Worm (Caenorhabditis elegans) whole organism, L1 larva: Measurements from ENCODE around the gene pab-2.

Experiments used
- C04F5.9 ChIP-seq: sonication (generic microtip); optimal IDR thresholded peaks from 2 replicates; lab custom pipeline; 2016; ENCODE audit warnings: missing genetic modification characterization, missing compliant biosample characterization
- C16A3.4 ChIP-seq: fragments of 150-350 bp; optimal IDR thresholded peaks from 2 replicates; lab custom pipeline; 2014; ENCODE audit warnings: missing biosample characterization, missing genetic modification characterization
- F16B12.6 ChIP-seq: fragments of 150-350 bp; optimal IDR thresholded peaks from 2 replicates; lab custom pipeline; 2014; ENCODE audit warnings: missing biosample characterization, missing genetic modification characterization
- alr-1 ChIP-seq: fragments of 200-800 bp; sonication (Bioruptor generic); optimal IDR thresholded peaks from 2 replicates; lab custom pipeline; 2018; ENCODE audit warnings: borderline replicate concordance, mild to moderate bottlenecking, missing genetic modification characterization, missing compliant biosample characterization
- aly-2 ChIP-seq: fragments of 150-350 bp; optimal IDR thresholded peaks from 2 replicates; lab custom pipeline; 2014; ENCODE audit warnings: missing biosample characterization, missing genetic modification characterization
- ama-1 ChIP-seq: fragments of 150-350 bp; optimal IDR thresholded peaks from 2 replicates; lab custom pipeline; 2014
- ceh-63 ChIP-seq: fragments of 200-800 bp; sonication (Bioruptor generic); optimal IDR thresholded peaks from 2 replicates; lab custom pipeline; 2018; ENCODE audit warnings: mild to moderate bottlenecking, missing genetic modification characterization, missing compliant biosample characterization
- ceh-8 ChIP-seq: fragments of 200-800 bp; sonication (Bioruptor generic); optimal IDR thresholded peaks from 2 replicates; lab custom pipeline; 2018; ENCODE audit warnings: mild to moderate bottlenecking, missing genetic modification characterization, moderate library complexity, missing compliant biosample characterization
- ceh-88 ChIP-seq: fragments of 200-800 bp; sonication (Bioruptor generic); IDR thresholded peaks from 2 replicates; pipeline ENCODE4 v1.3.6; 2022; ENCODE audit warnings: missing genetic modification characterization, missing compliant biosample characterization
- ces-1 ChIP-seq: fragments of 150-350 bp; optimal IDR thresholded peaks from 2 replicates; lab custom pipeline; 2014; ENCODE audit warnings: missing biosample characterization, missing genetic modification reagents, missing genetic modification characterization
- egl-27 ChIP-seq, 2 experiments: fragments of 150-350 bp in 1 of 2; sonication (generic microtip); optimal IDR thresholded peaks; 3 replicates each; lab custom pipeline; 2017 to 2018; ENCODE audit warnings: missing biosample characterization in 2 of 2, missing genetic modification characterization in 2 of 2, missing genetic modification reagents in 2 of 2
- elt-2 ChIP-seq: sonication (generic microtip); optimal IDR thresholded peaks from 2 replicates; lab custom pipeline; 2016; ENCODE audit warnings: missing genetic modification characterization, mild to moderate bottlenecking, inconsistent platforms, missing compliant biosample characterization, missing genetic modification reagents
- ets-5 ChIP-seq: fragments of 200-800 bp; sonication (Bioruptor generic); IDR thresholded peaks from 2 replicates; pipeline ENCODE4 v1.3.6; 2022; ENCODE audit warnings: missing genetic modification characterization, missing compliant biosample characterization
- fkh-10 ChIP-seq: sonication (generic microtip); optimal IDR thresholded peaks from 2 replicates; lab custom pipeline; 2017; ENCODE audit warnings: missing biosample characterization, missing genetic modification reagents, missing genetic modification characterization
- fos-1 ChIP-seq: fragments of 150-350 bp; optimal IDR thresholded peaks from 2 replicates; lab custom pipeline; 2014; ENCODE audit warnings: missing biosample characterization, missing genetic modification characterization
- grh-1 ChIP-seq: fragments of 200-800 bp; sonication (Bioruptor generic); IDR thresholded peaks from 2 replicates; pipeline ENCODE4 v1.3.6; 2022; ENCODE audit warnings: missing genetic modification reagents, missing genetic modification characterization, missing compliant biosample characterization
- hpl-2 ChIP-seq: fragments of 150-350 bp; optimal IDR thresholded peaks from 2 replicates; lab custom pipeline; 2014; ENCODE audit warnings: missing biosample characterization, missing genetic modification reagents, missing genetic modification characterization
- irx-1 ChIP-seq: sonication (generic microtip); optimal IDR thresholded peaks from 2 replicates; lab custom pipeline; 2016; ENCODE audit warnings: missing genetic modification characterization, missing compliant biosample characterization
- lin-14 ChIP-seq: fragments of 200-800 bp; sonication (Bioruptor generic); optimal IDR thresholded peaks from 2 replicates; lab custom pipeline; 2018; ENCODE audit warnings: mild to moderate bottlenecking, missing genetic modification characterization, moderate library complexity, missing compliant biosample characterization
- lin-15B ChIP-seq: fragments of 150-350 bp; sonication (generic microtip); optimal IDR thresholded peaks from 3 replicates; lab custom pipeline; 2014; ENCODE audit warnings: missing biosample characterization, missing genetic modification characterization
- lin-39 ChIP-seq: fragments of 150-350 bp; optimal IDR thresholded peaks from 2 replicates; lab custom pipeline; 2014; ENCODE audit warnings: missing biosample characterization, missing genetic modification reagents, missing genetic modification characterization
- lir-3 ChIP-seq: sonication (generic microtip); optimal IDR thresholded peaks from 2 replicates; lab custom pipeline; 2016; ENCODE audit warnings: mild to moderate bottlenecking, missing genetic modification characterization, moderate library complexity, missing compliant biosample characterization; ENCODE audit not compliant: poor library complexity
- lsy-2 ChIP-seq, 2 experiments: fragments of 150-350 bp; optimal IDR thresholded peaks; 2 replicates each; lab custom pipeline; 2014; ENCODE audit warnings: missing biosample characterization in 2 of 2, missing genetic modification characterization in 2 of 2
- mab-9 ChIP-seq: fragments of 200-800 bp; sonication (Bioruptor generic); IDR thresholded peaks from 2 replicates; pipeline ENCODE4 v1.3.6; 2022; ENCODE audit warnings: missing genetic modification reagents, missing genetic modification characterization, missing compliant biosample characterization
- mep-1 ChIP-seq: fragments of 150-350 bp; optimal IDR thresholded peaks from 2 replicates; lab custom pipeline; 2014; ENCODE audit warnings: missing biosample characterization, missing genetic modification characterization
- nhr-11 ChIP-seq: fragments of 150-350 bp; optimal IDR thresholded peaks from 2 replicates; lab custom pipeline; 2014; ENCODE audit warnings: missing biosample characterization, missing genetic modification characterization
- nhr-19 ChIP-seq: fragments of 200-800 bp; sonication (Bioruptor generic); conservative IDR thresholded peaks from 2 replicates; pipeline ENCODE4 v1.3.6; 2022; ENCODE audit warnings: missing genetic modification characterization, missing compliant biosample characterization
- nhr-237 ChIP-seq: fragments of 150-350 bp; optimal IDR thresholded peaks from 2 replicates; lab custom pipeline; 2014; ENCODE audit warnings: missing biosample characterization, missing genetic modification characterization
- nhr-47 ChIP-seq: sonication (generic microtip); optimal IDR thresholded peaks from 2 replicates; lab custom pipeline; 2016; ENCODE audit warnings: mild to moderate bottlenecking, missing genetic modification characterization, moderate library complexity, missing compliant biosample characterization
- nhr-76 ChIP-seq: sonication (generic microtip); optimal IDR thresholded peaks from 2 replicates; lab custom pipeline; 2017; ENCODE audit warnings: missing biosample characterization, missing genetic modification characterization
- nhr-77 ChIP-seq: fragments of 150-350 bp; optimal IDR thresholded peaks from 2 replicates; lab custom pipeline; 2014; ENCODE audit warnings: missing biosample characterization, missing genetic modification characterization
- pag-3 ChIP-seq: sonication (generic microtip); optimal IDR thresholded peaks from 2 replicates; lab custom pipeline; 2017; ENCODE audit warnings: missing genetic modification characterization, mild to moderate bottlenecking, missing compliant biosample characterization, antibody characterized with exemption, borderline replicate concordance; ENCODE audit not compliant: insufficient read depth
- pqm-1 ChIP-seq: sonication (generic microtip); optimal IDR thresholded peaks from 3 replicates; lab custom pipeline; 2017; ENCODE audit warnings: missing biosample characterization, missing genetic modification characterization
- snpc-4 ChIP-seq: fragments of 150-350 bp; optimal IDR thresholded peaks from 2 replicates; lab custom pipeline; 2014; ENCODE audit warnings: missing biosample characterization, missing genetic modification characterization
- sptf-1 ChIP-seq: fragments of 150-350 bp; optimal IDR thresholded peaks from 2 replicates; lab custom pipeline; 2014; ENCODE audit warnings: missing biosample characterization, missing genetic modification characterization
- tbx-2 ChIP-seq: sonication (generic microtip); optimal IDR thresholded peaks from 2 replicates; lab custom pipeline; 2016; ENCODE audit warnings: missing genetic modification characterization, missing compliant biosample characterization
- unc-130 ChIP-seq: fragments of 150-350 bp; optimal IDR thresholded peaks from 2 replicates; lab custom pipeline; 2017; ENCODE audit warnings: missing biosample characterization, missing genetic modification characterization, inconsistent platforms
- vab-15 ChIP-seq: sonication (generic microtip); optimal IDR thresholded peaks from 2 replicates; lab custom pipeline; 2017; ENCODE audit warnings: missing genotype, mild to moderate bottlenecking, missing genetic modification characterization, missing compliant biosample characterization
- zag-1 ChIP-seq: fragments of 150-350 bp; optimal IDR thresholded peaks from 2 replicates; lab custom pipeline; 2014; ENCODE audit warnings: missing biosample characterization, missing genetic modification characterization
- zip-4 ChIP-seq: fragments of 200-800 bp; sonication (Bioruptor generic); optimal IDR thresholded peaks from 2 replicates; lab custom pipeline; 2018; ENCODE audit warnings: mild to moderate bottlenecking, missing genetic modification characterization, moderate library complexity, missing compliant biosample characterization
- ztf-4 ChIP-seq: fragments of 150-350 bp; optimal IDR thresholded peaks from 2 replicates; lab custom pipeline; 2014; ENCODE audit warnings: missing biosample characterization, missing genetic modification characterization

Gene pab-2

ce11 chrX:13511796-13512195 lies 15.4 kb downstream of the pab-2 start (continued):
- TF ChIP-seq mab-9 = no peak
- TF ChIP-seq grh-1 (GFP tag; lab: Robert Waterston, UW) = no peak
- TF ChIP-seq lin-39 (tag; lab: Kevin White, UChicago) = no peak
- TF ChIP-seq pag-3 (tag; lab: Kevin White, UChicago) = no peak
- no peak for TF ChIP-seq hpl-2 (GFP tag; lab: Kevin White, UChicago)
- TF ChIP-seq ces-1 (GFP tag; lab: Kevin White, UChicago) = no peak
- no peak for TF ChIP-seq nhr-237 (tag; lab: Kevin White, UChicago)
- TF ChIP-seq tbx-2 (tag; lab: Kevin White, UChicago) = peak; percentile 29

- TF ChIP-seq alr-1 (tag; lab: Kevin White, UChicago) (no peak), nhr-47 (no peak), nhr-76 (tag; lab: Kevin White, UChicago) (no peak), nhr-11 (tag; lab: Kevin White, UChicago) (no peak), lir-3 (no peak), lin-39 (tag; lab: Kevin White, UChicago) (no peak), mep-1 (tag; lab: Kevin White, UChicago) (no peak), ceh-88 (no peak), unc-130 (tag; lab: Kevin White, UChicago) (no peak), ztf-4 (tag; lab: Kevin White, UChicago) (no peak), C04F5.9 (no peak), ets-5 (no peak), ceh-8 (GFP tag; lab: Kevin White, UChicago) (no peak), C16A3.4 (tag; lab: Kevin White, UChicago) (no peak), aly-2 (no peak), nhr-19 (GFP tag; lab: Robert Waterston, UW) (no peak), tbx-2 (tag; lab: Kevin White, UChicago) (no peak)
Measured at ce11 chrX:13510997-13511396, 16.2 kb downstream of the pab-2 start, which contains the start of gene col-185. col-185 (minus strand) TSS chrX:13511097.

ce11 chrX:13510234-13510837 lies 16.9 kb downstream of the pab-2 start:
- no peak for TF ChIP-seq elt-2
- no peak for TF ChIP-seq lin-15B (tag; lab: Kevin White, UChicago)
- TF ChIP-seq ces-1 (GFP tag; lab: Kevin White, UChicago) = no peak
- TF ChIP-seq nhr-76 (tag; lab: Kevin White, UChicago) = no peak
- no peak for TF ChIP-seq sptf-1 (tag; lab: Kevin White, UChicago)
- TF ChIP-seq egl-27 (tag; optimal IDR thresholded peaks at IDR 0.05; lab: Kevin White, UChicago) = no peak
- TF ChIP-seq hpl-2 (GFP tag; lab: Kevin White, UChicago) = no peak
- no peak for TF ChIP-seq grh-1 (GFP tag; lab: Robert Waterston, UW)
- TF ChIP-seq unc-130 (tag; lab: Kevin White, UChicago) = no peak
- TF ChIP-seq nhr-19 (GFP tag; lab: Robert Waterston, UW) = no peak

DNA sequence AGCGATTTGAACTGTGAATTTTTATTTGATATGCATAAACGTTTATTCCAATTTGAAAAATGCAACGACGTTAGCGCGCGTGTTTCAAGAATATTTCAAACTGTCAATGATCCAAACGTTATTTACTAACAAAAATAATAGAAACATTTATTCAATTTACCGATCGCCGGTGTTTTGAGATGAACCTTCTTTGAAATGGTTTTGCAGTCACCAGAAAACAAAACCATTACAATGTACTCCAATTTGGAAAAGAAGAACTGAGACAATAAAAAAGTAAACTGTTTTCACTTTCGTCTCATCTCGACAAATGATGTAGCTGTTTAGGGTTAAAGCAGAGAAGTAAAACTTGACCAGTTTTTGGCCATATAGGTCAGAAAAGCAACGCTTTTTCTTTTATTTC lies 20.0 kb downstream of the pab-2 start, which contains the start of gene H06A10.1:
TSS of gene H06A10.1 (plus strand) at position 301 of the 400 bp plus-strand sequence.
- no peak for TF ChIP-seq nhr-11 (tag; lab: Kevin White, UChicago)
- TF ChIP-seq C16A3.4 (tag; lab: Kevin White, UChicago) = no peak
- no peak for TF ChIP-seq irx-1
- no peak for TF ChIP-seq F16B12.6 (tag; lab: Kevin White, UChicago)
- no peak for TF ChIP-seq lin-14 (GFP tag; lab: Kevin White, UChicago)
- no peak for TF ChIP-seq zag-1 (tag; lab: Kevin White, UChicago)
- TF ChIP-seq vab-15 = no peak
- TF ChIP-seq fos-1 = no peak
- no peak for TF ChIP-seq tbx-2 (tag; lab: Kevin White, UChicago)
- no peak for TF ChIP-seq lsy-2 (tag; optimal IDR thresholded peaks at IDR 0.05; lab: Kevin White, UChicago)
- no peak for TF ChIP-seq hpl-2 (GFP tag; lab: Kevin White, UChicago)
- no peak for TF ChIP-seq ceh-63
- no peak for TF ChIP-seq fkh-10
- no peak for TF ChIP-seq nhr-77 (tag; lab: Kevin White, UChicago)
- no peak for TF ChIP-seq zip-4
- no peak for TF ChIP-seq nhr-237 (tag; lab: Kevin White, UChicago)
- TF ChIP-seq pqm-1 = no peak
- TF ChIP-seq grh-1 (GFP tag; lab: Robert Waterston, UW) = no peak
- no peak for TF ChIP-seq snpc-4 (tag; lab: Kevin White, UChicago)
- no peak for TF ChIP-seq ama-1 (lab: Kevin White, UChicago)
- TF ChIP-seq, all 84 proteins: peak for 0
